Worm (Caenorhabditis elegans): ENCODE data around the gene golg-2.

Gene golg-2

DNA sequence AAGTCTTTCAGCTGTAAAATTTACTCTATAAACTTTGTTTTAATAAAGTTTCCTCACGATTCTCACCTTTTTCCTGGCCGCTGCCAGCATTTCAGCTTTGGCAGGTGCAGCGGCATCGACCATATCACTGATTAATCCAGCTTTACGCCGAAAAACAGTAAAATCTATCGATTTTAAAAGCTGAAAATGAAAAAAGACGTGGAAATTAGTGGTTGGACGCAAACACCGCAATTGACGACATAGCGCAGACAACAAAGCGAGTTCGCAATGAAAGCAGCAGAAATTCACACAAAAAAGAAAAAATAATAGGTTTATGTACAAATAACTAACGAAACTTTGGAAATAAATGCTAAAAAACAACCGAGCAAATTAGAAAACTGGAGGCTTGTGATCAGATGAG is at the start of gene golg-2:
Gene golg-2 (minus strand): TSS at position 180 of the 400 bp plus-strand sequence.
- peak; percentile 45 for TF ChIP-seq elt-2 (tag; optimal IDR thresholded peaks at IDR 0.05)
- TF ChIP-seq elt-4 (tag; optimal IDR thresholded peaks at IDR 0.05): no peak

DNA sequence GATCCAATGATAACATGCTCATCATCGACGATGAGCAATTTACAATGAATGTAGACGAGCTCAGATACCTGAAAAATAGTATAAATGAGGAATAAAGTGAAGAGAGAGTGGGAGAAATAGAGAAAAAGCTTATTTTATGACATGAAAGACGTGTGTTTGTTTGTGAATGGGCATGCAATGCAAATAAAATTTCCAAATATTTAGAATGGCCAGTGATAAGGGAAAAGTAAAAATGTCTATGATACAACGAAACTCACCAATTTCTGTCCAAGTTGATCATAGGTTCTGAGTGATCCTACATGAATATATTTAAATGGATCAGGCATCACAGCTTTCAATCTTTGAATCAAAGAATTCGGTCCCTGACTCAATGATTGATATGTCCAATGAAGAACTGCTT is 46.3 kb upstream of the golg-2 start:
- TF ChIP-seq pha-2 (tag; optimal IDR thresholded peaks at IDR 0.05) (no peak), hlh-6 (tag; optimal IDR thresholded peaks at IDR 0.05) (no peak), syd-9 (tag; optimal IDR thresholded peaks at IDR 0.05) (no peak), K09A11.1 (tag; optimal IDR thresholded peaks at IDR 0.05; ENCODE audit: insufficient read depth) (no peak), pat-9 (tag; optimal IDR thresholded peaks at IDR 0.05) (no peak), sox-2 (GFP tag; IDR thresholded peaks at IDR 0.05) (no peak), hlh-13 (GFP tag; optimal IDR thresholded peaks at IDR 0.05) (no peak), ceh-22 (tag; optimal IDR thresholded peaks at IDR 0.05) (no peak), che-1 (tag; optimal IDR thresholded peaks at IDR 0.05) (no peak), dve-1 (tag; optimal IDR thresholded peaks at IDR 0.05) (no peak), ceh-24 (tag; optimal IDR thresholded peaks at IDR 0.05) (no peak), ama-1 (optimal IDR thresholded peaks at IDR 0.05) (no peak)

ce11 chrII:5085450-5085849 is 45.6 kb upstream of the golg-2 start, which contains the start of gene txt-9:
Gene txt-9, plus strand, starts transcription at chrII:5085785.
- TF ChIP-seq nfya-1 (tag; optimal IDR thresholded peaks at IDR 0.05) (no peak), nhr-232 (tag; optimal IDR thresholded peaks at IDR 0.05) (no peak), dve-1 (tag; optimal IDR thresholded peaks at IDR 0.05) (no peak), ceh-18 (tag; optimal IDR thresholded peaks at IDR 0.05) (no peak), Y22D7AL.16 (tag; optimal IDR thresholded peaks at IDR 0.05) (no peak), pha-4 (tag; optimal IDR thresholded peaks at IDR 0.05) (no peak), pqm-1 (tag; optimal IDR thresholded peaks at IDR 0.05) (no peak), K09A11.1 (tag; optimal IDR thresholded peaks at IDR 0.05; ENCODE audit: insufficient read depth) (no peak), hlh-30 (tag; optimal IDR thresholded peaks at IDR 0.05; ENCODE audit: insufficient read depth) (no peak), nhr-11 (tag; optimal IDR thresholded peaks at IDR 0.05) (no peak), K02D7.2 (tag; optimal IDR thresholded peaks at IDR 0.05) (no peak), tbx-2 (tag; optimal IDR thresholded peaks at IDR 0.05) (no peak), pha-2 (tag; optimal IDR thresholded peaks at IDR 0.05) (no peak), lim-6 (tag; optimal IDR thresholded peaks at IDR 0.05) (no peak), elt-4 (tag; optimal IDR thresholded peaks at IDR 0.05) (no peak), ceh-48 (tag; optimal IDR thresholded peaks at IDR 0.05) (no peak), fkh-6 (tag; optimal IDR thresholded peaks at IDR 0.05) (no peak)

DNA sequence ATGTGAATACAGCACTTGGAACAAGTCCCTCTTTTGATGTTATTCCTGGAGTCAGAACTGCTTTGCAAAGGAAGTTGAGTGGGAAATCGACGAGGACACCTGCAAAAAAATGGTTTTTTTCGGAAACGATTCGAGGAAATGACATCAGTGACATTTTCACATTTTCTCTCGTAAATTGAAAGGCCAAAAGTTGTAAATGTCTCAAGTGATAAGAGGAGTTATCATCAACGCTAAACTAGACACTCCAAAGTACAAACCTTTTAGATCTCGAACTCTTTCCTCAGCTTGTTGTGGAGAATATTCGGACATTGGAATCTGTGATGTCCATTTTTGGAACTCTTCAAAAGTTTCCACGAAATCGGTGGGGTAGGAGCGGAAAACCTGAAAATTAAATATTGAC is 44.3 kb upstream of the golg-2 start:
- TF ChIP-seq ceh-6 (GFP tag; optimal IDR thresholded peaks at IDR 0.05) (no peak), elt-2 (tag; optimal IDR thresholded peaks at IDR 0.05) (peak; percentile 49)

ce11 chrII:5083341-5083740 is 43.5 kb upstream of the golg-2 start, which contains the start of gene C04G6.4:
Gene C04G6.4, minus strand, starts transcription at chrII:5083441.
- TF ChIP-seq ceh-48 (tag; optimal IDR thresholded peaks at IDR 0.05) (no peak), unc-42 (tag; optimal IDR thresholded peaks at IDR 0.05) (no peak), madf-2 (tag; optimal IDR thresholded peaks at IDR 0.05) (no peak), C08G9.2 (tag; optimal IDR thresholded peaks at IDR 0.05) (no peak), rnt-1 (tag; optimal IDR thresholded peaks at IDR 0.05) (no peak), ceh-19 (GFP tag; optimal IDR thresholded peaks at IDR 0.05) (no peak), unc-3 (GFP tag; conservative IDR thresholded peaks at IDR 0.05) (no peak), unc-3 (tag; optimal IDR thresholded peaks at IDR 0.05) (no peak), sox-2 (GFP tag; IDR thresholded peaks at IDR 0.05) (no peak), T23F11.4 (GFP tag; optimal IDR thresholded peaks at IDR 0.05) (no peak)
